Fruit fly (Drosophila melanogaster): ENCODE data around the gene Coq6.

Gene Coq6

DNA sequence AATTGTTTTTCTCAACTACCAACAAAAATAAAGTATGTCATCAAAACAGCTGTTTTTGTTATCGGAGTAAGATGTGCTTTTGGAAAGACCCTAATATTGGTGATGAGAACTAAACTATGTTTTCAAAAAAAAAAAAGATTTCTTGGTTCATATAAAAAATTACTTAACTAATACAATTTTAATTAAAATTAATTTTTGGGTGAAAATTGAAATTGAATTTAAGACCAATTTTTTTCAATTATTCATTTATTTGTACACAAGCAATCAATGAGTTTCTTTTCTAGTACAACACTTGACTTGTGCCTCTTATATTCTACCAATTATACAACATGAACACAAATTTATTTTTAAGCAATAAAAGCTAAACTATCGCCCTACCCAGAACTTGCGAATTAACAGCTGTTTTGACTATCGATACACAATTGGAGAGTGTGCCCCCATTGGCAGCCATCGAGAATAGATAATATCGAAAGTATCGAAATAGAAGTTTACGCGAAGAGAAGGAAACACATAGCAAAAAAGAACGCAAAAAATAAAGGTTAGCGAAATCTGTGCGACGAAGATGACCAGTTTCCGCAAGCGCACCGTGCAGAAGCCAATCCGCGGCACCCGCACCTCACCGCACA lies 8.1 kb downstream of the Coq6 start, which contains the start of the genes Vps52 and Elp4 (continued):
- TF ChIP-seq CG9139 (GFP tag; optimal IDR thresholded peaks at IDR 0.05) (no peak), CG34406 (GFP tag; optimal IDR thresholded peaks at IDR 0.05) (peak; percentile 74), Eip78C (GFP tag) (no peak), CG31627 (GFP tag; optimal IDR thresholded peaks at IDR 0.05) (peak; percentile 73), OdsH (GFP tag; optimal IDR thresholded peaks at IDR 0.05) (no peak), Hr38 (GFP tag; optimal IDR thresholded peaks at IDR 0.05) (no peak), CG4318 (GFP tag; optimal IDR thresholded peaks at IDR 0.05) (no peak), Sox14 (GFP tag; optimal IDR thresholded peaks at IDR 0.05) (no peak), CG6792 (GFP tag; optimal IDR thresholded peaks at IDR 0.05) (no peak), Lpt (GFP tag; optimal IDR thresholded peaks at IDR 0.05) (peak; percentile 55), eg (GFP tag; IDR thresholded peaks at IDR 0.05) (no peak; the same call in 2 of the 3 replicates), CG10631 (GFP tag; optimal IDR thresholded peaks at IDR 0.05) (no peak), fd59A (GFP tag; optimal IDR thresholded peaks at IDR 0.05) (no peak), vri (GFP tag; optimal IDR thresholded peaks at IDR 0.05) (no peak), acj6 (GFP tag; optimal IDR thresholded peaks at IDR 0.05) (no peak), fd85E (GFP tag; optimal IDR thresholded peaks at IDR 0.05) (no peak), CG16779 (tag; optimal IDR thresholded peaks at IDR 0.05) (no peak), dac (GFP tag; optimal IDR thresholded peaks at IDR 0.05) (no peak), Hr39 (GFP tag; optimal IDR thresholded peaks at IDR 0.05) (no peak)

DNA sequence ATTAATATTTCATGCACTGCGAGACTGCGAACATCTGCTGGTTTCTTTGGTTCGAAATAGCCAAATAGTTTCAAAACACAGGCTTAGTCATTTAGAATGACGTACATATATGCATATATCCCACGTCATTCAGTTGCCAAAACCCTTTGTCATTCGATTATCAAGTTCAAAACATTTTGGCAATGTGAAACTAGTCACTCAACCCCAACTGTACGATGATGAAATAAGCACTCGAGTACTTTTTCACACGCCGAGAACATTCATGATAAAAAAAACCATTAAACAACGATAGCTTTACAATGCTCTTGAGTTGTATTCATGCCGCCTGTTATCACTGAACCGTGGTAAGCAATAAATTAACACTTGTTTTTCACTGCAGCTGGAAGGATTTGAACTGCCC lies 11.3 kb downstream of the Coq6 start:
- TF ChIP-seq esn (GFP tag; optimal IDR thresholded peaks at IDR 0.05) (peak; percentile 26), fd59A (GFP tag; optimal IDR thresholded peaks at IDR 0.05) (no peak), vri (GFP tag; optimal IDR thresholded peaks at IDR 0.05) (peak; percentile 81), CG7368 (GFP tag; optimal IDR thresholded peaks at IDR 0.05) (peak; percentile 1), CG34406 (GFP tag; optimal IDR thresholded peaks at IDR 0.05) (peak; percentile 27), lz (GFP tag; optimal IDR thresholded peaks at IDR 0.05) (no peak), CG31627 (GFP tag; optimal IDR thresholded peaks at IDR 0.05) (peak; percentile 5), eg (GFP tag; IDR thresholded peaks at IDR 0.05) (0 out of 3 replicates have a peak, but pooled peaks have one; percentile 26), CG8119 (GFP tag; IDR thresholded peaks at IDR 0.05) (peak; percentile 20; the same call in 1 of the 3 replicates)

dm6 chr2L:5519846-5520384 lies 12.1 kb downstream of the Coq6 start, which contains the start of the genes CG7382 and cl:
Gene CG7382 (minus strand): TSS chr2L:5519896.
Gene cl (plus strand): TSS chr2L:5520135.
- TF ChIP-seq fkh (GFP tag; optimal IDR thresholded peaks at IDR 0.05) = no peak
- peak; percentile 9 for TF ChIP-seq CG6792 (GFP tag; optimal IDR thresholded peaks at IDR 0.05)
- no peak for TF ChIP-seq vri (GFP tag; optimal IDR thresholded peaks at IDR 0.05)
- TF ChIP-seq ss (GFP tag; optimal IDR thresholded peaks at IDR 0.05) = peak in 1 of 2 experiments; percentile 30
- TF ChIP-seq CG3032 (tag; optimal IDR thresholded peaks at IDR 0.05) = peak; percentile 64
- no peak for TF ChIP-seq Gug (GFP tag; IDR thresholded peaks at IDR 0.05)
- TF ChIP-seq Hr39 (GFP tag; optimal IDR thresholded peaks at IDR 0.05) = peak; percentile 38
- no peak for TF ChIP-seq Ets21C (GFP tag; optimal IDR thresholded peaks at IDR 0.05)
- TF ChIP-seq OdsH (GFP tag; optimal IDR thresholded peaks at IDR 0.05) = peak; percentile 31
- peak; percentile 7 for TF ChIP-seq esn (GFP tag; optimal IDR thresholded peaks at IDR 0.05)
- peak; percentile 53 for TF ChIP-seq acj6 (GFP tag; optimal IDR thresholded peaks at IDR 0.05)
- TF ChIP-seq Hr4 (GFP tag; optimal IDR thresholded peaks at IDR 0.05) = no peak
- TF ChIP-seq Lpt (GFP tag; optimal IDR thresholded peaks at IDR 0.05) = no peak
- peak; percentile 27 for TF ChIP-seq Ets96B (tag; optimal IDR thresholded peaks at IDR 0.05)
- TF ChIP-seq Sox14 (GFP tag; optimal IDR thresholded peaks at IDR 0.05) = peak; percentile 33
- TF ChIP-seq Blimp-1 (GFP tag; optimal IDR thresholded peaks at IDR 0.05) = no peak
- TF ChIP-seq CG10631 (GFP tag; optimal IDR thresholded peaks at IDR 0.05) = peak; percentile 38
- peak; percentile 20 for TF ChIP-seq Sox15 (GFP tag; optimal IDR thresholded peaks at IDR 0.05)
- TF ChIP-seq CG34406 (GFP tag; optimal IDR thresholded peaks at IDR 0.05) = peak; percentile 1
- TF ChIP-seq dac (GFP tag; optimal IDR thresholded peaks at IDR 0.05) = no peak
- TF ChIP-seq CG8119 (GFP tag; IDR thresholded peaks at IDR 0.05) = no peak
- no peak for TF ChIP-seq CG15336 (GFP tag; IDR thresholded peaks at IDR 0.05)
- TF ChIP-seq topi (GFP tag; optimal IDR thresholded peaks at IDR 0.05) = peak; percentile 17
- TF ChIP-seq CG11294 (GFP tag; IDR thresholded peaks at IDR 0.05) = no peak
- TF ChIP-seq achi (GFP tag; optimal IDR thresholded peaks at IDR 0.05) = peak; percentile 48
- peak; percentile 2 for TF ChIP-seq dsx (GFP tag; optimal IDR thresholded peaks at IDR 0.05; ENCODE audit: poor library complexity, severe bottlenecking)
- TF ChIP-seq CG6808 (GFP tag; optimal IDR thresholded peaks at IDR 0.05) = peak; percentile 22
- peak; percentile 25 for TF ChIP-seq Eip75B (GFP tag; optimal IDR thresholded peaks at IDR 0.05)
- peak; percentile 35 for TF ChIP-seq cyc (GFP tag; optimal IDR thresholded peaks at IDR 0.05)
- TF ChIP-seq CG1621 (tag; optimal IDR thresholded peaks at IDR 0.05) = peak; percentile 19
- TF ChIP-seq CG11902 (GFP tag; optimal IDR thresholded peaks at IDR 0.05) = peak; percentile 9
- TF ChIP-seq CG32006 (GFP tag; optimal IDR thresholded peaks at IDR 0.05) = peak; percentile 44
- TF ChIP-seq lz (GFP tag; optimal IDR thresholded peaks at IDR 0.05) = peak; percentile 48
- TF ChIP-seq CG31627 (GFP tag; optimal IDR thresholded peaks at IDR 0.05) = peak; percentile 16
- no peak for TF ChIP-seq Smox (GFP tag; optimal IDR thresholded peaks at IDR 0.05)
